Worm (Caenorhabditis elegans) whole organism, midembryonic: ENCODE data around the gene C29A12.22.

Experiments
- T22C8.4 ChIP-seq: fragments of 200-800 bp; sonication (Bioruptor generic); IDR thresholded peaks from 2 replicates; pipeline ENCODE4 v1.3.6; 2022; ENCODE audit warnings: missing genetic modification characterization, missing compliant biosample characterization
- cog-1 ChIP-seq: sonication (generic microtip); optimal IDR thresholded peaks from 2 replicates; lab custom pipeline; 2016; ENCODE audit warnings: missing genetic modification characterization, missing compliant biosample characterization
- flt-1 ChIP-seq: fragments of 200-800 bp; sonication (Bioruptor generic); IDR thresholded peaks from 2 replicates; pipeline ENCODE4 v1.3.6; 2022; ENCODE audit warnings: missing genetic modification characterization, missing compliant biosample characterization
- klf-2 ChIP-seq: fragments of 200-800 bp; sonication (Bioruptor generic); conservative IDR thresholded peaks from 2 replicates; pipeline ENCODE4 v1.3.6; 2022; ENCODE audit warnings: missing genetic modification reagents, missing genetic modification characterization, missing compliant biosample characterization
- med-1 ChIP-seq: sonication (generic microtip); optimal IDR thresholded peaks from 2 replicates; lab custom pipeline; 2017; ENCODE audit warnings: missing genetic modification characterization, mild to moderate bottlenecking, missing compliant biosample characterization, antibody characterized with exemption, missing genetic modification reagents; ENCODE audit not compliant: insufficient read depth
- ref-1 ChIP-seq: fragments of 200-800 bp; sonication (Bioruptor generic); conservative IDR thresholded peaks from 2 replicates; pipeline ENCODE4 v1.3.6; 2022; ENCODE audit warnings: missing genetic modification reagents, missing genetic modification characterization, missing compliant biosample characterization
- tab-1 ChIP-seq: fragments of 200-800 bp; sonication (Bioruptor generic); IDR thresholded peaks from 2 replicates; pipeline ENCODE4 v1.3.6; 2022; ENCODE audit warnings: missing genetic modification characterization, missing compliant biosample characterization
- ztf-23 ChIP-seq: fragments of 200-800 bp; sonication (Bioruptor generic); IDR thresholded peaks from 2 replicates; pipeline ENCODE4 v1.3.6; 2022; ENCODE audit warnings: missing genetic modification reagents, missing genetic modification characterization, missing compliant biosample characterization
- ztf-29 ChIP-seq: fragments of 200-800 bp; sonication (Bioruptor generic); IDR thresholded peaks from 2 replicates; pipeline ENCODE4 v1.3.6; 2022; ENCODE audit warnings: missing genetic modification reagents, missing genetic modification characterization, missing compliant biosample characterization

The C29A12.22 gene

ce11 chrV:10814333-10814732 lies 2.5 kb downstream of the C29A12.22 start:
- TF ChIP-seq med-1 (GFP tag; lab: Kevin White, UChicago) (no peak), ztf-29 (no peak), tab-1 (GFP tag; lab: Robert Waterston, UW) (no peak), cog-1 (tag; lab: Kevin White, UChicago) (no peak), ref-1 (GFP tag; lab: Robert Waterston, UW) (no peak), klf-2 (no peak), flt-1 (GFP tag; lab: Robert Waterston, UW) (no peak), ztf-23 (no peak), T22C8.4 (GFP tag; lab: Robert Waterston, UW) (no peak)

- TF ChIP-seq ztf-29, result no peak
- no peak for TF ChIP-seq ref-1 (GFP tag; lab: Robert Waterston, UW)
- TF ChIP-seq med-1 (GFP tag; lab: Kevin White, UChicago), result no peak
- no peak for TF ChIP-seq klf-2
- TF ChIP-seq ztf-23, result no peak
- TF ChIP-seq T22C8.4 (GFP tag; lab: Robert Waterston, UW), result no peak
- no peak for TF ChIP-seq cog-1 (tag; lab: Kevin White, UChicago)
- no peak for TF ChIP-seq flt-1 (GFP tag; lab: Robert Waterston, UW)
- no peak for TF ChIP-seq tab-1 (GFP tag; lab: Robert Waterston, UW)
These were observed 5.0 kb downstream of the C29A12.22 start for ce11 chrV:10816831-10817230.

- no peak for TF ChIP-seq T22C8.4 (GFP tag; lab: Robert Waterston, UW)
- TF ChIP-seq klf-2, result no peak
- TF ChIP-seq ztf-23, result no peak
- no peak for TF ChIP-seq med-1 (GFP tag; lab: Kevin White, UChicago)
- TF ChIP-seq ref-1 (GFP tag; lab: Robert Waterston, UW), result no peak
- no peak for TF ChIP-seq cog-1 (tag; lab: Kevin White, UChicago)
- no peak for TF ChIP-seq flt-1 (GFP tag; lab: Robert Waterston, UW)
- TF ChIP-seq tab-1 (GFP tag; lab: Robert Waterston, UW), result no peak
- no peak for TF ChIP-seq ztf-29
These were observed 6.6 kb downstream of the C29A12.22 start for ce11 chrV:10818498-10818897.

- no peak for TF ChIP-seq med-1 (GFP tag; lab: Kevin White, UChicago)
- no peak for TF ChIP-seq tab-1 (GFP tag; lab: Robert Waterston, UW)
- no peak for TF ChIP-seq cog-1 (tag; lab: Kevin White, UChicago)
- no peak for TF ChIP-seq T22C8.4 (GFP tag; lab: Robert Waterston, UW)
- TF ChIP-seq flt-1 (GFP tag; lab: Robert Waterston, UW), result no peak
- TF ChIP-seq ref-1 (GFP tag; lab: Robert Waterston, UW), result no peak
- no peak for TF ChIP-seq klf-2
- no peak for TF ChIP-seq ztf-23
- TF ChIP-seq ztf-29, result no peak
These were observed 12.8 kb downstream of the C29A12.22 start, which contains the start of gene nrx-1 for ce11 chrV:10824711-10825110. TSS of gene nrx-1 (plus strand) at chrV:10825011.

- no peak for TF ChIP-seq ref-1 (GFP tag; lab: Robert Waterston, UW)
- TF ChIP-seq med-1 (GFP tag; lab: Kevin White, UChicago), result no peak
- no peak for TF ChIP-seq ztf-29
- TF ChIP-seq cog-1 (tag; lab: Kevin White, UChicago), result no peak
- TF ChIP-seq tab-1 (GFP tag; lab: Robert Waterston, UW), result no peak
- no peak for TF ChIP-seq flt-1 (GFP tag; lab: Robert Waterston, UW)
- no peak for TF ChIP-seq ztf-23
- TF ChIP-seq T22C8.4 (GFP tag; lab: Robert Waterston, UW), result no peak
- no peak for TF ChIP-seq klf-2
These were observed 21.0 kb downstream of the C29A12.22 start for ce11 chrV:10832862-10833261.

- TF ChIP-seq T22C8.4 (GFP tag; lab: Robert Waterston, UW), result no peak
- TF ChIP-seq tab-1 (GFP tag; lab: Robert Waterston, UW), result no peak
- no peak for TF ChIP-seq ztf-23
- TF ChIP-seq ztf-29, result no peak
- TF ChIP-seq flt-1 (GFP tag; lab: Robert Waterston, UW), result no peak
- TF ChIP-seq cog-1 (tag; lab: Kevin White, UChicago), result no peak
- TF ChIP-seq med-1 (GFP tag; lab: Kevin White, UChicago), result no peak
- no peak for TF ChIP-seq ref-1 (GFP tag; lab: Robert Waterston, UW)
- TF ChIP-seq klf-2, result no peak
These were observed 22.9 kb downstream of the C29A12.22 start for ce11 chrV:10834682-10835219.

ce11 chrV:10838204-10838603 lies 26.3 kb downstream of the C29A12.22 start:
- no peak for TF ChIP-seq cog-1 (tag; lab: Kevin White, UChicago)
- no peak for TF ChIP-seq ref-1 (GFP tag; lab: Robert Waterston, UW)
- TF ChIP-seq med-1 (GFP tag; lab: Kevin White, UChicago), result no peak
- TF ChIP-seq flt-1 (GFP tag; lab: Robert Waterston, UW), result no peak
- no peak for TF ChIP-seq tab-1 (GFP tag; lab: Robert Waterston, UW)
- TF ChIP-seq ztf-29, result no peak
- no peak for TF ChIP-seq ztf-23
- TF ChIP-seq klf-2, result no peak

- TF ChIP-seq ref-1 (GFP tag; lab: Robert Waterston, UW), result no peak
- no peak for TF ChIP-seq ztf-23
- no peak for TF ChIP-seq flt-1 (GFP tag; lab: Robert Waterston, UW)
- TF ChIP-seq med-1 (GFP tag; lab: Kevin White, UChicago), result no peak
- TF ChIP-seq T22C8.4 (GFP tag; lab: Robert Waterston, UW), result no peak
- TF ChIP-seq klf-2, result no peak
- no peak for TF ChIP-seq cog-1 (tag; lab: Kevin White, UChicago)
- TF ChIP-seq tab-1 (GFP tag; lab: Robert Waterston, UW), result no peak
- no peak for TF ChIP-seq ztf-29
These were observed 27.5 kb downstream of the C29A12.22 start for ce11 chrV:10839398-10839797.

ce11 chrV:10846893-10847292 lies 35.0 kb downstream of the C29A12.22 start, which contains the start of gene C29A12.6:
TSS of gene C29A12.6 (plus strand) at chrV:10847193.
- TF ChIP-seq ztf-23 (no peak), T22C8.4 (GFP tag; lab: Robert Waterston, UW) (no peak), ref-1 (GFP tag; lab: Robert Waterston, UW) (no peak), klf-2 (no peak), med-1 (GFP tag; lab: Kevin White, UChicago) (no peak), flt-1 (GFP tag; lab: Robert Waterston, UW) (no peak), cog-1 (tag; lab: Kevin White, UChicago) (no peak), tab-1 (GFP tag; lab: Robert Waterston, UW) (no peak), ztf-29 (no peak)
